Fruit fly (Drosophila melanogaster): ENCODE data around the gene Trs23.

dm6 chr2L:8734998-8735397, 49.0 kb downstream of the Trs23 start:
- TF ChIP-seq Jra (GFP tag; optimal IDR thresholded peaks at IDR 0.05) = no peak
- no peak for TF ChIP-seq dmrt93B (GFP tag; optimal IDR thresholded peaks at IDR 0.05)
- TF ChIP-seq dsf (GFP tag; optimal IDR thresholded peaks at IDR 0.05; ENCODE audit: borderline replicate concordance) = no peak
- TF ChIP-seq OdsH (GFP tag; optimal IDR thresholded peaks at IDR 0.05) = no peak
- TF ChIP-seq h (GFP tag; optimal IDR thresholded peaks at IDR 0.05) = no peak
- TF ChIP-seq jim (GFP tag; optimal IDR thresholded peaks at IDR 0.05) = no peak
- TF ChIP-seq br (GFP tag; optimal IDR thresholded peaks at IDR 0.05) = no peak
- TF ChIP-seq Hr78 (GFP tag; optimal IDR thresholded peaks at IDR 0.05) = no peak
- TF ChIP-seq Myc (optimal IDR thresholded peaks at IDR 0.05) = no peak
- no peak for TF ChIP-seq sv (GFP tag; optimal IDR thresholded peaks at IDR 0.05)
- TF ChIP-seq foxo (GFP tag; optimal IDR thresholded peaks at IDR 0.05) = no peak
- TF ChIP-seq psq (GFP tag; optimal IDR thresholded peaks at IDR 0.05) = no peak
- no peak for TF ChIP-seq ey (GFP tag; optimal IDR thresholded peaks at IDR 0.05)
- TF ChIP-seq CG32264 (GFP tag; optimal IDR thresholded peaks at IDR 0.05) = no peak
